Fruit fly (Drosophila melanogaster): ENCODE data around the gene shep.

The shep gene

DNA sequence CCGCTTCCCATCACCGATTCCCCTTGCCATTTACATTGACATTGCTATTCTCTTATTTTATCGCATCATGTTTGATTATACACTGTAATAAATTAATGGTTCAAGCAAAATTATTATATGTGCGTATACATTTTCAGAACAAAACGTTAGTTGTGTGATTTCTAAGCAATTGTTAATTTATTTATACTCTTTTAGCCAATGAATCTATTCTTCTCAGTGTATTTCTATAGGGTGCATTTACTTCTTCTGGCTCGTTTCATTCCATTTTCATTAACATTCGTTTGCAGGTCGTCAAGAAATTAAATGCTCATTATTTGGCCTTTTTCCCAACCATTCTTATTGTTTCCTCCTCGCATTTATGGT, 90.2 kb downstream of the shep start (continued):
- peak; percentile 1 for TF ChIP-seq jumu (GFP tag; optimal IDR thresholded peaks at IDR 0.05)
- peak; percentile 51 for TF ChIP-seq CG8388 (GFP tag; optimal IDR thresholded peaks at IDR 0.05)
- TF ChIP-seq Pdp1 (GFP tag; optimal IDR thresholded peaks at IDR 0.05), result peak; percentile 0 to 25
- peak; percentile 36 for TF ChIP-seq lilli (GFP tag; optimal IDR thresholded peaks at IDR 0.05)
- TF ChIP-seq chinmo (GFP tag; IDR thresholded peaks at IDR 0.05; ENCODE audit: partially characterized antibody), result no peak
- TF ChIP-seq CG3281 (GFP tag; optimal IDR thresholded peaks at IDR 0.05), result no peak
- TF ChIP-seq hb (GFP tag; IDR thresholded peaks at IDR 0.05; ENCODE audit: partially characterized antibody), result no peak
- TF ChIP-seq E2f2 (GFP tag; IDR thresholded peaks at IDR 0.05), result no peak; the same call in 1 of the 2 replicates
- TF ChIP-seq CG9609 (GFP tag; optimal IDR thresholded peaks at IDR 0.05), result peak; percentile 51
- TF ChIP-seq CG3838 (GFP tag; optimal IDR thresholded peaks at IDR 0.05), result no peak
- no peak for TF ChIP-seq amos (GFP tag; IDR thresholded peaks at IDR 0.05; ENCODE audit: partially characterized antibody)
- no peak for TF ChIP-seq CG14965 (GFP tag; optimal IDR thresholded peaks at IDR 0.05; ENCODE audit: borderline replicate concordance)
- no peak for TF ChIP-seq NFAT (GFP tag; IDR thresholded peaks at IDR 0.05)
- TF ChIP-seq CG12744 (GFP tag; optimal IDR thresholded peaks at IDR 0.05), result no peak
- TF ChIP-seq CG18764 (GFP tag; optimal IDR thresholded peaks at IDR 0.05), result peak; percentile 53
- TF ChIP-seq CG11695 (GFP tag; IDR thresholded peaks at IDR 0.05), result peak; percentile 64; the same call in 2 of the 3 replicates
- peak; percentile 48 for TF ChIP-seq CG1602 (GFP tag; optimal IDR thresholded peaks at IDR 0.05)
- peak; percentile 37 for TF ChIP-seq CG6654 (GFP tag; optimal IDR thresholded peaks at IDR 0.05)
- peak; percentile 52 for TF ChIP-seq Hsf (GFP tag; optimal IDR thresholded peaks at IDR 0.05)
- no peak for TF ChIP-seq Deaf1 (tag; optimal IDR thresholded peaks at IDR 0.05)
- no peak for TF ChIP-seq Oaz (GFP tag; IDR thresholded peaks at IDR 0.05)
- TF ChIP-seq CG32532 (GFP tag; IDR thresholded peaks at IDR 0.05), result peak; percentile 60
- no peak for TF ChIP-seq z (GFP tag; IDR thresholded peaks at IDR 0.05)
- no peak for TF ChIP-seq knrl (GFP tag; IDR thresholded peaks at IDR 0.05; ENCODE audit: partially characterized antibody)
- no peak for TF ChIP-seq hbn (GFP tag; IDR thresholded peaks at IDR 0.05; ENCODE audit: partially characterized antibody)
- peak; percentile 71 for TF ChIP-seq CG14014 (GFP tag; IDR thresholded peaks at IDR 0.05)
- peak; percentile 73; the same call in 1 of the 2 replicates for TF ChIP-seq ranshi (GFP tag; IDR thresholded peaks at IDR 0.05)
- peak; percentile 78 for TF ChIP-seq CG17359 (tag; optimal IDR thresholded peaks at IDR 0.05)
- TF ChIP-seq chn (GFP tag; optimal IDR thresholded peaks at IDR 0.05), result peak; percentile 39
- TF ChIP-seq bcd (GFP tag; optimal IDR thresholded peaks at IDR 0.05), result peak; percentile 33
- TF ChIP-seq pan (optimal IDR thresholded peaks at IDR 0.05), result no peak
- TF ChIP-seq pan (GFP tag; optimal IDR thresholded peaks at IDR 0.05 in 1 of 2, IDR thresholded peaks at IDR 0.05 in 1 of 2), result peak in 1 of 2 experiments; percentile 85
- no peak for TF ChIP-seq twi (tag; optimal IDR thresholded peaks at IDR 0.05)
- TF ChIP-seq CG17361 (GFP tag; IDR thresholded peaks at IDR 0.05), result peak; percentile 38; the same call in 2 of the 3 replicates
- peak; percentile 36; the same call in 1 of the 2 replicates for TF ChIP-seq sim (GFP tag; IDR thresholded peaks at IDR 0.05)
- no peak for TF ChIP-seq CG4328 (GFP tag; optimal IDR thresholded peaks at IDR 0.05)
- no peak for TF ChIP-seq fd64A (GFP tag; optimal IDR thresholded peaks at IDR 0.05)
- peak; percentile 16 for TF ChIP-seq Sry-δ (GFP tag; optimal IDR thresholded peaks at IDR 0.05)
- TF ChIP-seq CG12942 (GFP tag; optimal IDR thresholded peaks at IDR 0.05), result peak; percentile 18
- peak; percentile 63 for TF ChIP-seq esg (GFP tag; conservative IDR thresholded peaks at IDR 0.05)
- TF ChIP-seq CG2129 (GFP tag; IDR thresholded peaks at IDR 0.05; ENCODE audit: partially characterized antibody), result no peak
- peak; percentile 71 for TF ChIP-seq lmd (GFP tag; IDR thresholded peaks at IDR 0.05)
- TF ChIP-seq Oli (tag; optimal IDR thresholded peaks at IDR 0.05), result peak; percentile 65
- no peak for TF ChIP-seq exex (tag; optimal IDR thresholded peaks at IDR 0.05)
- TF ChIP-seq onecut (GFP tag; IDR thresholded peaks at IDR 0.05), result peak; percentile 39
- no peak for TF ChIP-seq Ets97D (GFP tag; optimal IDR thresholded peaks at IDR 0.05)
- TF ChIP-seq Nf-YB (GFP tag; optimal IDR thresholded peaks at IDR 0.05), result peak; percentile 3
- no peak for TF ChIP-seq mirr (GFP tag; optimal IDR thresholded peaks at IDR 0.05)
- TF ChIP-seq CG13287 (GFP tag; IDR thresholded peaks at IDR 0.05; ENCODE audit: partially characterized antibody), result no peak
- no peak for TF ChIP-seq CG6791 (GFP tag; IDR thresholded peaks at IDR 0.05; ENCODE audit: partially characterized antibody)
- peak; percentile 59 for TF ChIP-seq CG6254 (GFP tag; optimal IDR thresholded peaks at IDR 0.05)

All from whole organism, embryonic.